Worm (Caenorhabditis elegans): ENCODE results near the gene nhr-96.

ce11 chrV:2238012-2238411 is 4.7 kb downstream of the nhr-96 start:
- no peak for TF ChIP-seq nhr-237 (tag; optimal IDR thresholded peaks at IDR 0.05)
- TF ChIP-seq unc-62 (GFP tag; optimal IDR thresholded peaks at IDR 0.05), result no peak
- no peak for TF ChIP-seq blmp-1 (tag; optimal IDR thresholded peaks at IDR 0.05)
- TF ChIP-seq snpc-4 (tag; optimal IDR thresholded peaks at IDR 0.05), result no peak
- no peak for TF ChIP-seq elt-3 (tag; optimal IDR thresholded peaks at IDR 0.05)
- no peak for TF ChIP-seq ztf-11 (tag; optimal IDR thresholded peaks at IDR 0.05)
- TF ChIP-seq pha-4 (tag; optimal IDR thresholded peaks at IDR 0.05), result no peak
- no peak for TF ChIP-seq mep-1 (tag; optimal IDR thresholded peaks at IDR 0.05)
